Worm (Caenorhabditis elegans) whole organism, midembryonic: ENCODE data around the gene Y49F6B.19.
A peak's percentile ranks its signal among the peaks of the same experiment; 100 is the strongest.
"Not testable (repeated sequence)": the region's sequence is repeated elsewhere in the genome, so short reads cannot be mapped to it uniquely, and the experiment has no call there.

Experiments used
- T22C8.4 ChIP-seq: fragments of 200-800 bp; sonication (Bioruptor generic); IDR thresholded peaks from 2 replicates; pipeline ENCODE4 v1.3.6; 2022; ENCODE audit warnings: missing genetic modification characterization, missing compliant biosample characterization
- cog-1 ChIP-seq: sonication (generic microtip); optimal IDR thresholded peaks from 2 replicates; lab custom pipeline; 2016; ENCODE audit warnings: missing genetic modification characterization, missing compliant biosample characterization
- flt-1 ChIP-seq: fragments of 200-800 bp; sonication (Bioruptor generic); IDR thresholded peaks from 2 replicates; pipeline ENCODE4 v1.3.6; 2022; ENCODE audit warnings: missing genetic modification characterization, missing compliant biosample characterization
- klf-2 ChIP-seq: fragments of 200-800 bp; sonication (Bioruptor generic); conservative IDR thresholded peaks from 2 replicates; pipeline ENCODE4 v1.3.6; 2022; ENCODE audit warnings: missing genetic modification reagents, missing genetic modification characterization, missing compliant biosample characterization
- med-1 ChIP-seq: sonication (generic microtip); optimal IDR thresholded peaks from 2 replicates; lab custom pipeline; 2017; ENCODE audit warnings: missing genetic modification characterization, mild to moderate bottlenecking, missing compliant biosample characterization, antibody characterized with exemption, missing genetic modification reagents; ENCODE audit not compliant: insufficient read depth
- ref-1 ChIP-seq: fragments of 200-800 bp; sonication (Bioruptor generic); conservative IDR thresholded peaks from 2 replicates; pipeline ENCODE4 v1.3.6; 2022; ENCODE audit warnings: missing genetic modification reagents, missing genetic modification characterization, missing compliant biosample characterization
- tab-1 ChIP-seq: fragments of 200-800 bp; sonication (Bioruptor generic); IDR thresholded peaks from 2 replicates; pipeline ENCODE4 v1.3.6; 2022; ENCODE audit warnings: missing genetic modification characterization, missing compliant biosample characterization
- ztf-23 ChIP-seq: fragments of 200-800 bp; sonication (Bioruptor generic); IDR thresholded peaks from 2 replicates; pipeline ENCODE4 v1.3.6; 2022; ENCODE audit warnings: missing genetic modification reagents, missing genetic modification characterization, missing compliant biosample characterization
- ztf-29 ChIP-seq: fragments of 200-800 bp; sonication (Bioruptor generic); IDR thresholded peaks from 2 replicates; pipeline ENCODE4 v1.3.6; 2022; ENCODE audit warnings: missing genetic modification reagents, missing genetic modification characterization, missing compliant biosample characterization

Gene Y49F6B.19

DNA sequence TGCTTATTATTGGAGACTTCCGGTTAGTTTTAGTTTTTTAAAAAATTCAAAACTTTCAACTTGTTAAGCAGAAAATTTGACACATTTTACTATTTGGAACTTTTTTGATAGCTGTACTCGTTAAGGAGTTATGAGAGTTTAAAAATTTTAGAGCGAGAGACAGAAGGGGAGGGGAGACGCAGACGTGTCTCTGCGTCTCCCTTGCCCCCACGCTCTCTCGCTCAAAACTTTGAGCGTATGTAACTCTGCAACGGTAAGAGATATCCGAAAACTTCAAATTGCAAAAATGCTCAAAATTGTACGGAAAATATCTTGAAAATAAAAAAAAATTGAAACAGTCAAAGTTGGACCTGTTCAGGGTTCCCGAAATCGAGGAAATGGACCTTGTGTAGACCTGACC, 4.0 kb upstream of the Y49F6B.19 start:
- TF ChIP-seq cog-1 (tag; lab: Kevin White, UChicago) (no peak), med-1 (no peak), flt-1 (no peak), T22C8.4 (GFP tag; lab: Robert Waterston, UW) (no peak), ztf-23 (GFP tag; lab: Robert Waterston, UW) (no peak), ref-1 (no peak), ztf-29 (GFP tag; lab: Robert Waterston, UW) (no peak), klf-2 (GFP tag; lab: Robert Waterston, UW) (no peak), tab-1 (GFP tag; lab: Robert Waterston, UW) (no peak)

DNA sequence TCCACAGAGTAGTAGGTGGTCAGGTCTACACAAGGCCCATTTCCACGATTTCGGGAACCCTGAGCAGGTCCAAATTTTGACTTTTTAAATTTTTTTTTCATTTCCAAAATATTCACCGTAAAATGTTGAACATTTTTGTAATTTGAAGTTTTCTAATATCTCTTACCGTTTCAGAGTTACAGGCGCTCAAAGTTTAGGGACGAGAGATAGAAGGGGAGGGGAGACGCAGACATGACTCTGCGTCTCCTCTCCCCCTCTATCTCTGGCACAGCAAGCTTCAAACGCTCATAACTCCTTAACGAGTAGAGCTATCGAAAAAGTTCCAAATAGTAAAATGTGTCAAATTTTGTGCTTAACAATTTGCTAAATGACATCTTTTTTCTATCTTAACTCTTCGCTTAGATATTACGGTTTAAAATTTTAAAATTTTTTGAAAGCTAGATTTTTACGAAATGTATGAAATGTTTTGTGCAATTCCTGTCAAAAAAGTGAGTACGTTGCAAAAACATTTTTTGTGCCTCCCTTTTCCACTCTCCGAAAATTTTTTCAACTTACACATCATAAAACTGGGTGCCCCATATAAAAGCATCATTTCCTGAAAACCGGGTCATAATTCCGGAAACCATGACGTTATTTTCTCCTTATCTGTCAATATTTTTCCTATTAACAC, 3.4 kb upstream of the Y49F6B.19 start, which contains the start of the genes Y49F6B.14 and clec-125:
Gene Y49F6B.14 (minus strand): TSS at position 101 of the 670 bp plus-strand sequence.
Gene clec-125 (plus strand): TSS at position 620 of the 670 bp plus-strand sequence.
- TF ChIP-seq T22C8.4 (GFP tag; lab: Robert Waterston, UW): no peak
- no peak for TF ChIP-seq ref-1
- no peak for TF ChIP-seq med-1
- TF ChIP-seq ztf-23 (GFP tag; lab: Robert Waterston, UW): no peak
- no peak for TF ChIP-seq cog-1 (tag; lab: Kevin White, UChicago)
- no peak for TF ChIP-seq tab-1 (GFP tag; lab: Robert Waterston, UW)
- TF ChIP-seq flt-1: no peak
- no peak for TF ChIP-seq ztf-29 (GFP tag; lab: Robert Waterston, UW)
- no peak for TF ChIP-seq klf-2 (GFP tag; lab: Robert Waterston, UW)

DNA sequence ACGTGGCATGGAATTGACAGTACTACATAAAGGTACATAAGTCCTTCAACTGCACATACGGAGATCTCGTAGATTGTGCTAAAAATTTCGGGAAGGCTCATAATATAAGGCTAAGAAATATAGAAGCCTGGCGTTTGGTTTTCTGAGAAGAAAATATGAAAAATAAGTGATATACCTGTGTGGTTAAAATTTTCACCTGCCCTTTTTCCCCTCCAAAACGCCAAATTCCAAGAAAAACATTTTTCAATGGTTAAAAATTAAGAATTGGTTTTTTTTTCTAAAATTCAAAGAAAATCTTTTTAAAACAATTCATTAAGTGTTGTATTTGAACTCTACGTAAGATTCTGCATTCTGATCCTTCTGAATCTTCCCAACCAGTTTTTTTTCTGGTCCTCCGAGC, 2.5 kb upstream of the Y49F6B.19 start, which contains the start of gene srz-5:
Gene srz-5 (minus strand): TSS at position 101 of the 400 bp plus-strand sequence.
- TF ChIP-seq flt-1 (no peak), klf-2 (GFP tag; lab: Robert Waterston, UW) (no peak), ref-1 (no peak), cog-1 (tag; lab: Kevin White, UChicago) (no peak), ztf-29 (GFP tag; lab: Robert Waterston, UW) (no peak), T22C8.4 (GFP tag; lab: Robert Waterston, UW) (no peak)

DNA sequence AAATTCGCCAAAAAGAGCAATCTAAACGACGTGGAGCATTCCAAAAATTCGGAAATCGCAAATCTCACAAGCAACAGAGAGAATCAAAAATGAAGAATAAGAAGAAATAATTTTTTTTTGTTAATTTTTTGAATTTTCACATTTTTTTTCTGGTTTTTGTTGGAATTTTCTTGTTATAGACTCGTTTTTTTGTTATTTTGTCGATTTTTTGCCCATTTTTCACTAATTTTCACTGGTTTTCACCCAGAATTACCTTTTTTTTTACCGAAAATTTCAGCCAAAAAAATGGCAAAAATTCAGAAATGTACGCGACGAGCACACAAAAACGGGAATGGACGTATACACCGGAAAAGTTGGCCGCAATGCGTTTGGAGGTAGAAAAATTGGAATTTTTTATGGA, 7.4 kb downstream of the Y49F6B.19 start, which contains the start of gene cyh-1:
Gene cyh-1 (plus strand): TSS at position 301 of the 400 bp plus-strand sequence.
- TF ChIP-seq T22C8.4 (GFP tag; lab: Robert Waterston, UW) (no peak), cog-1 (tag; lab: Kevin White, UChicago) (no peak), tab-1 (GFP tag; lab: Robert Waterston, UW) (no peak), ztf-29 (GFP tag; lab: Robert Waterston, UW) (no peak), flt-1 (no peak), med-1 (no peak), klf-2 (GFP tag; lab: Robert Waterston, UW) (no peak), ref-1 (no peak), ztf-23 (GFP tag; lab: Robert Waterston, UW) (no peak)

DNA sequence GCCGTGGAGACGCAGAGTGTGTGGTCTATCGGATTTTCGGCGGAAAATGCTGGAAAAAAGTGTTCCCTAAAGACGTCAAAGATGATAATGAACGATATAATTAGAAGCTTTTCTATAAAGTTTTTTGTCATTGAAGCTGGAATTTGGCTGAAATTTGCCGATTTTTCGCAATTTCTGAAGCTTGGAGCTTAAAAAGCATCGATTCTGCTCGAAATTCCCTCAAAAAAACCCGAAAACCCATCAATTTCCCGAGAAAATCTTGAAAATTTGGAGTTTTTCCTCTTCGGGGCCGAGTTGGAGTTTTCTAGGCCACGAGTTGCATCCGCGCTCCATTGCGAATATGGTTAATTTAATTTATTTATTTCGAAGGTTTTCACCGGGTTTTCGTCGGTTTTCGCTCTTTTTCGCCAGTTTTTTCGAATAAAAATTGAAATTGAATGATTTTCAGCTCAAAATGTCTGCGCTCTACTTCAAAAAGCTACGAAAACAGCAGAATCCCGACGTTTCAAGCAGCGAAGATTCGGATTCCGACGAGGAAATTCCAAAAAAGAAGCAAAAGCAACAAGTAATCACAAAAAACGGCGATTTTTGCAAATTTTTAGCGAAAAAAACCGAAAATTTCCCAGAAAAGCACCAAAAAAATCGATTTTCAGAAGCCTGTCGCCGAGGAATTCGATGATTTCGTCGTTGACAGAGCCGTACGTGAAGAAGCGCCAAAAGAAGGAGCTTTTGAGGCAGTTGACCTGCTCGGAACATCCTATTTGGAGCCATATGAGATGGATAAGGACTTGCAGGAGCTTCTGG, 9.4 kb downstream of the Y49F6B.19 start, which contains the start of the genes col-71 and Y49F6B.2:
Gene col-71 (minus strand): TSS at position 51 of the 804 bp plus-strand sequence.
Gene Y49F6B.2 (plus strand): TSS at position 449 of the 804 bp plus-strand sequence.
- TF ChIP-seq cog-1 (tag; lab: Kevin White, UChicago) (peak; percentile 51), ztf-23 (GFP tag; lab: Robert Waterston, UW) (peak; percentile 62; the same call in 1 of the 2 replicates), flt-1 (peak; percentile 60; the same call in 1 of the 2 replicates), T22C8.4 (GFP tag; lab: Robert Waterston, UW) (peak; percentile 49; the same call in 1 of the 2 replicates), med-1 (no peak), klf-2 (GFP tag; lab: Robert Waterston, UW) (peak; percentile 63; the same call in 1 of the 2 replicates)

DNA sequence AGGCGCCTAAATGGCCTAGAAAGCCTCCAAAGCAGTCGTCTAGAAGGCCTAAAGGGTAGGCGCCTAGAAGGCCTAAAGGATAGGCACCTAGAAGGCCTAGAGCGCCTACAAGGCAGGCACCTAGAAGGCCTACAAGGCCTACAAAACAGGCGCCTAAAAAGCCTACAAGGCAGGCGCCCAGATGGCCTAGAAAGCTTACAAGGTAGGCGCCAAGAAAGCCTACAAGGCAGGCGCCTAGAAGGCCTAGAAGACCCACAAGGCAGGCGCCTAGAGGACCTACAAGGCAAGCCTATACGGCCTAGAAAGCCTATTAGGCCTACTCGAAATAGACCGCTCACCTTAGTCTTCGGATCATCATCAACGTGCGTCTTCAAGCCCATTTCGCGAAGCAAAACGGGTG, 10.1 kb downstream of the Y49F6B.19 start:
- TF ChIP-seq ztf-23 (GFP tag; lab: Robert Waterston, UW) (no peak), ztf-29 (GFP tag; lab: Robert Waterston, UW) (no peak), med-1 (no peak), klf-2 (GFP tag; lab: Robert Waterston, UW) (no peak), tab-1 (GFP tag; lab: Robert Waterston, UW) (no peak), flt-1 (no peak), T22C8.4 (GFP tag; lab: Robert Waterston, UW) (no peak), ref-1 (no peak), cog-1 (tag; lab: Kevin White, UChicago) (no peak)

DNA sequence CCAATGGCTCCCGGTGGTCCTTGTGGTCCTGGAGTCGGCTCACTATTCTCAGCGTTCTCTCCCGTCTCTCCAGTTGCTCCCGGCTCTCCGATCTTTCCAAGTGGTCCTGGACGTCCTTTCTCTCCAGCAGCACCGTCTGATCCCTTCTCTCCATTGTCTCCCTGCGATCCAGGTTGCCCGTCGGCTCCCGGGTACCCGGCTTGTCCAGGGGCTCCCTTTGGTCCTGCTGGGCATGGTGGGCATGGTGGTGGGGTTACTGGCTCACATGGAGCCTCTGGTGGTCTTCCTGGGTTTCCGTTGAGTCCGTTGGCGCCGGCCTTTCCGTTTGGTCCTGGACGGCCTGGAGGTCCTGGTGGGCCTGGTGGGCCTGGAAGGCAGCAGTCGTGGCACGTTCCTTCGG, 11.8 kb downstream of the Y49F6B.19 start:
- TF ChIP-seq klf-2 (GFP tag; lab: Robert Waterston, UW) (no peak), ref-1 (no peak), ztf-29 (GFP tag; lab: Robert Waterston, UW) (no peak), cog-1 (tag; lab: Kevin White, UChicago) (no peak)

DNA sequence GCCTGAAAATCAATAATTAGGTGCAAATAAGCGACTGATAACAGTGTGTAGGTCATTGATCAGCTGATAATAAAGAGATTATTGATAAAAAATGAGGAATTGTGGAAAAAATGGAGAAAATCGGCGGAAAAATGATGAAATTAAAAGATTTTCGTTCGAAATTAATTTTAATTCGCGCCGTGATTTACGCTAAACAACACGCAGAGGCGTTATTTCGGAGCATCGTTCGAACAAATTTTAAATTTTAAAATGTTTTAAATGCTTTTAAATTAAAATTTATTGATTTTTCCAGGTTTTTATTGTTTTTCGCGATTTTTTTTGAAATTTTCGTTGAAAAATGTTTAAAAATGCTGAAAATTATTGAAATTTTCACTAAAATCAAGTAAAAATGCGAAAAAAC, 12.8 kb downstream of the Y49F6B.19 start, which contains the start of gene Y49F6B.9:
Gene Y49F6B.9 (minus strand): TSS at position 2 of the 400 bp plus-strand sequence.
- TF ChIP-seq T22C8.4 (GFP tag; lab: Robert Waterston, UW): no peak
- no peak for TF ChIP-seq med-1
- no peak for TF ChIP-seq cog-1 (tag; lab: Kevin White, UChicago)
- no peak for TF ChIP-seq ref-1
- TF ChIP-seq flt-1: no peak
- TF ChIP-seq ztf-23 (GFP tag; lab: Robert Waterston, UW): no peak

DNA sequence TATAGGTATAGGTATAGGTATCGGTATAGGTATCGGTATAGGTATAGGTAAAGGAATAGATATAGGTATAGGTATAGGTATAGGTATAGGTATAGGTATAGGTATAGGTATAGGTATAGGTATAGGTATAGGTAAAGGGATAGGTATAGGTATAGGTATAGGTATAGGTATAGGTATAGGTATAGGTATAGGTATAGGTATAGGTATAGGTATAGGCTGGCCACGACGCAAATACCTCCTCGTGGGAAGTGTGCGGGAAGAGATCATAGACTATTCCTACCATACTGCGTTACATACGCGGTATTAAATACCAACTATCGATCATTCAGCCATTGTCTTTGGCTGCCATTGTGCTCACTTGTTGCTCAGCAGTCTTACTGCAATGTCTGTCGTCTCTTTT, 21.3 kb downstream of the Y49F6B.19 start, which contains the start of gene fbxb-112:
Gene fbxb-112 (plus strand): TSS at position 301 of the 400 bp plus-strand sequence.
- TF ChIP-seq ztf-29, T22C8.4, tab-1 (GFP tag; lab: Robert Waterston, UW): not testable (repeated sequence)
